Fruit fly (Drosophila melanogaster) whole organism, embryonic: Measurements from ENCODE around the gene Pex16.

Experiments
- Abd-B ChIP-seq: fragments of 200-800 bp; sonication (Bioruptor generic); optimal IDR thresholded peaks from 2 replicates; lab custom pipeline; 2018; ENCODE audit warnings: missing biosample characterization, mild to moderate bottlenecking, missing genetic modification characterization, moderate library complexity
- Aef1 ChIP-seq: fragments of 200-800 bp; sonication (Bioruptor generic); IDR thresholded peaks from 3 replicates; pipeline ENCODE4 v1.3.6; 2022; ENCODE audit warnings: missing biosample characterization, missing genetic modification characterization
- Atf6 ChIP-seq: fragments of 200-800 bp; sonication (Bioruptor generic); IDR thresholded peaks from 2 replicates; pipeline ENCODE4 v1.3.6; 2022; ENCODE audit warnings: missing biosample characterization, missing genetic modification characterization
- CG10209 ChIP-seq: fragments of 200-800 bp; sonication (Bioruptor generic); optimal IDR thresholded peaks from 3 replicates; lab custom pipeline; 2017; ENCODE audit warnings: missing biosample characterization, mild to moderate bottlenecking, missing genetic modification characterization, missing genetic modification reagents
- CG10462 ChIP-seq: fragments of 200-800 bp; sonication (Bioruptor generic); optimal IDR thresholded peaks from 2 replicates; lab custom pipeline; 2016; ENCODE audit warnings: missing biosample characterization, missing genetic modification characterization
- CG11247 ChIP-seq: fragments of 200-800 bp; sonication (Bioruptor generic); IDR thresholded peaks from 2 replicates; pipeline ENCODE4 v1.3.6; 2022; ENCODE audit warnings: missing biosample characterization, missing genetic modification characterization
- CG11696 ChIP-seq: fragments of 200-800 bp; sonication (Bioruptor generic); IDR thresholded peaks from 2 replicates; pipeline ENCODE4 v1.3.6; 2022; ENCODE audit warnings: missing biosample characterization, missing genetic modification characterization
- CG14050 ChIP-seq: fragments of 200-800 bp; sonication (Bioruptor generic); IDR thresholded peaks from 3 replicates; pipeline ENCODE4 v1.3.6; 2022; ENCODE audit warnings: missing biosample characterization, missing genetic modification characterization
- CG1602 ChIP-seq: fragments of 200-800 bp; sonication (Bioruptor generic); optimal IDR thresholded peaks from 3 replicates; lab custom pipeline; 2016; ENCODE audit warnings: missing biosample characterization, missing genetic modification characterization
- CG1603 ChIP-seq: fragments of 200-800 bp; sonication (Bioruptor generic); optimal IDR thresholded peaks from 2 replicates; lab custom pipeline; 2019; ENCODE audit warnings: missing biosample characterization, mild to moderate bottlenecking, missing genetic modification characterization, moderate library complexity
- CG2116 ChIP-seq: fragments of 200-800 bp; sonication (Bioruptor generic); optimal IDR thresholded peaks from 3 replicates; lab custom pipeline; 2018; ENCODE audit warnings: missing biosample characterization, mild to moderate bottlenecking, missing genetic modification characterization
- CG2199 ChIP-seq: fragments of 200-800 bp; sonication (Bioruptor generic); IDR thresholded peaks from 3 replicates; pipeline ENCODE4 v1.3.6; 2022; ENCODE audit warnings: missing biosample characterization, missing genetic modification characterization
- CG2875 ChIP-seq: fragments of 200-800 bp; sonication (Bioruptor generic); optimal IDR thresholded peaks from 2 replicates; lab custom pipeline; 2017; ENCODE audit warnings: missing biosample characterization, mild to moderate bottlenecking, missing genetic modification characterization, missing genetic modification reagents
- CG34224 ChIP-seq: fragments of 200-800 bp; sonication (Bioruptor generic); IDR thresholded peaks from 3 replicates; pipeline ENCODE4 v1.3.6; 2022; ENCODE audit warnings: missing biosample characterization, missing genetic modification characterization; ENCODE audit not compliant: partially characterized antibody
- CG42726 ChIP-seq: fragments of 200-800 bp; sonication (Bioruptor generic); IDR thresholded peaks from 2 replicates; pipeline ENCODE4 v1.3.6; 2022; ENCODE audit warnings: missing biosample characterization, missing genetic modification characterization; ENCODE audit not compliant: partially characterized antibody
- CG4282 ChIP-seq: fragments of 200-800 bp; sonication (Bioruptor generic); optimal IDR thresholded peaks from 2 replicates; lab custom pipeline; 2016; ENCODE audit warnings: missing biosample characterization, missing genetic modification characterization
- CG4360 ChIP-seq: fragments of 200-800 bp; sonication (Bioruptor generic); IDR thresholded peaks from 2 replicates; pipeline ENCODE4 v1.3.6; 2022; ENCODE audit warnings: missing biosample characterization, missing genetic modification characterization
- CG4820 ChIP-seq: fragments of 200-800 bp; sonication (Bioruptor generic); optimal IDR thresholded peaks from 3 replicates; lab custom pipeline; 2016; ENCODE audit warnings: missing biosample characterization, missing genetic modification characterization
- CG5953 ChIP-seq: fragments of 200-800 bp; sonication (Bioruptor generic); IDR thresholded peaks from 2 replicates; pipeline ENCODE4 v1.3.6; 2022; ENCODE audit warnings: missing biosample characterization, missing genetic modification characterization
- CG6689 ChIP-seq: fragments of 200-800 bp; sonication (Bioruptor generic); IDR thresholded peaks from 2 replicates; pipeline ENCODE4 v1.3.6; 2022; ENCODE audit warnings: missing biosample characterization, missing genetic modification characterization
- CG9727 ChIP-seq: fragments of 200-800 bp; sonication (Bioruptor generic); optimal IDR thresholded peaks from 3 replicates; lab custom pipeline; 2017; ENCODE audit warnings: missing biosample characterization, mild to moderate bottlenecking, missing genetic modification characterization
- Dad ChIP-seq: fragments of 200-800 bp; sonication (Bioruptor generic); optimal IDR thresholded peaks from 3 replicates; lab custom pipeline; 2016; ENCODE audit warnings: missing biosample characterization, missing genetic modification characterization
- Deaf1 ChIP-seq: fragments of 200-800 bp; optimal IDR thresholded peaks from 3 replicates; lab custom pipeline; 2019; ENCODE audit warnings: missing biosample characterization, mild to moderate bottlenecking, missing genetic modification characterization, moderate library complexity
- Dfd ChIP-seq, 2 experiments: fragments of >200 bp; optimal IDR thresholded peaks; 2 replicates each; lab custom pipeline; 2017; ENCODE audit warnings: missing biosample characterization in 2 of 2, missing genetic modification characterization in 2 of 2
- Dip2 ChIP-seq: fragments of 200-800 bp; sonication (Bioruptor generic); IDR thresholded peaks from 2 replicates; pipeline ENCODE4 v1.3.6; 2022; ENCODE audit warnings: missing biosample characterization, missing genetic modification characterization
- Ets65A ChIP-seq: fragments of 200-800 bp; sonication (Bioruptor generic); peaks from one replicate; lab custom pipeline; 2016; ENCODE audit warnings: missing biosample characterization, missing genetic modification characterization
- Hsf ChIP-seq: fragments of 200-800 bp; sonication (Bioruptor generic); optimal IDR thresholded peaks from 3 replicates; lab custom pipeline; 2016; ENCODE audit warnings: missing biosample characterization, missing genetic modification characterization
- MBD-R2 ChIP-seq: fragments of 200-800 bp; sonication (Bioruptor generic); IDR thresholded peaks from 2 replicates; pipeline ENCODE4 v1.3.6; 2022; ENCODE audit warnings: missing biosample characterization, missing genetic modification characterization
- Med ChIP-seq: fragments of 200-800 bp; sonication (Bioruptor generic); peaks from one replicate; lab custom pipeline; 2016; ENCODE audit warnings: missing biosample characterization, missing genetic modification characterization, mild to moderate bottlenecking, inconsistent platforms, moderate library complexity
- Scr ChIP-seq: fragments of 200-800 bp; sonication (Bioruptor generic); IDR thresholded peaks from 2 replicates; pipeline ENCODE4 v1.3.6; 2022; ENCODE audit warnings: missing biosample characterization, missing genetic modification characterization; ENCODE audit not compliant: partially characterized antibody
- Stat92E ChIP-seq, 3 experiments: fragments of >200 bp in 2 of 3; fragments of 200-800 bp in 1 of 3; sonication (Bioruptor generic) in 1 of 3; optimal IDR thresholded peaks; 2 replicates each; lab custom pipeline; 2017 to 2019; ENCODE audit warnings: missing biosample characterization in 3 of 3, missing genetic modification characterization in 3 of 3, mild to moderate bottlenecking in 1 of 3, moderate library complexity in 1 of 3
- al ChIP-seq: fragments of 200-800 bp; sonication (Bioruptor generic); IDR thresholded peaks from 2 replicates; pipeline ENCODE4 v1.3.6; 2022; ENCODE audit warnings: missing biosample characterization, missing genetic modification characterization
- ap ChIP-seq: fragments of 200-800 bp; sonication (Bioruptor generic); IDR thresholded peaks from 2 replicates; pipeline ENCODE4 v1.3.6; 2022; ENCODE audit warnings: missing biosample characterization, missing genetic modification characterization
- bigmax ChIP-seq: fragments of 200-800 bp; sonication (Bioruptor generic); optimal IDR thresholded peaks from 2 replicates; lab custom pipeline; 2018; ENCODE audit warnings: missing biosample characterization, mild to moderate bottlenecking, missing genetic modification characterization
- br ChIP-seq: fragments of >200 bp; optimal IDR thresholded peaks from 2 replicates; lab custom pipeline; 2017
- cato ChIP-seq: fragments of 200-800 bp; sonication (Bioruptor generic); optimal IDR thresholded peaks from 2 replicates; lab custom pipeline; 2016; ENCODE audit warnings: missing biosample characterization, missing genetic modification characterization, borderline replicate concordance
- da ChIP-seq: fragments of 200-800 bp; sonication (Bioruptor generic); optimal IDR thresholded peaks from 2 replicates; lab custom pipeline; 2016; ENCODE audit warnings: missing biosample characterization, missing genetic modification characterization
- dati ChIP-seq: fragments of 200-800 bp; sonication (Bioruptor generic); IDR thresholded peaks from 2 replicates; pipeline ENCODE4 v1.3.6; 2022; ENCODE audit warnings: missing biosample characterization, missing genetic modification characterization
- ems ChIP-seq: fragments of 200-800 bp; sonication (Bioruptor generic); optimal IDR thresholded peaks from 3 replicates; lab custom pipeline; 2016; ENCODE audit warnings: missing biosample characterization, missing genetic modification characterization
- eve ChIP-seq, 2 experiments: fragments of >200 bp; optimal IDR thresholded peaks; 2 replicates each; lab custom pipeline; 2017; ENCODE audit warnings: missing biosample characterization in 2 of 2, missing genetic modification characterization in 2 of 2
- fd64A ChIP-seq: fragments of 200-800 bp; sonication (Bioruptor generic); optimal IDR thresholded peaks from 3 replicates; lab custom pipeline; 2018; ENCODE audit warnings: missing biosample characterization, mild to moderate bottlenecking, missing genetic modification characterization
- ftz-f1 ChIP-seq: fragments of 200-800 bp; sonication (Bioruptor generic); optimal IDR thresholded peaks from 2 replicates; lab custom pipeline; 2016; ENCODE audit warnings: missing biosample characterization, missing genetic modification characterization
- mirr ChIP-seq: fragments of 200-800 bp; sonication (Bioruptor generic); optimal IDR thresholded peaks from 3 replicates; lab custom pipeline; 2018; ENCODE audit warnings: missing biosample characterization, mild to moderate bottlenecking, missing genetic modification characterization
- org-1 ChIP-seq: fragments of 200-800 bp; sonication (Bioruptor generic); optimal IDR thresholded peaks from 2 replicates; lab custom pipeline; 2017; ENCODE audit warnings: missing biosample characterization, missing genetic modification characterization
- p53 ChIP-seq: fragments of 200-800 bp; sonication (Bioruptor generic); optimal IDR thresholded peaks from 2 replicates; lab custom pipeline; 2016; ENCODE audit warnings: missing biosample characterization, missing genetic modification characterization
- salm ChIP-seq: fragments of 200-800 bp; sonication (Bioruptor generic); optimal IDR thresholded peaks from 2 replicates; lab custom pipeline; 2018; ENCODE audit warnings: missing biosample characterization, mild to moderate bottlenecking, missing genetic modification characterization
- sens ChIP-seq: fragments of 200-800 bp; sonication (Bioruptor generic); peaks from one replicate; lab custom pipeline; 2016; ENCODE audit warnings: missing biosample characterization, missing genetic modification characterization
- tgo ChIP-seq: fragments of 200-800 bp; sonication (Bioruptor generic); IDR thresholded peaks from 3 replicates; pipeline ENCODE4 v1.3.6; 2022; ENCODE audit warnings: missing biosample characterization, missing genetic modification characterization
- tll ChIP-seq, 2 experiments: fragments of 200-800 bp in 1 of 2; fragments of >200 bp in 1 of 2; sonication (Bioruptor generic) in 1 of 2; optimal IDR thresholded peaks; 2 replicates each; lab custom pipeline; 2017 to 2019; ENCODE audit warnings: missing biosample characterization in 2 of 2, missing genetic modification characterization in 2 of 2, mild to moderate bottlenecking in 1 of 2, moderate library complexity in 1 of 2
- tx ChIP-seq: fragments of 200-800 bp; sonication (Bioruptor generic); optimal IDR thresholded peaks from 2 replicates; lab custom pipeline; 2016; ENCODE audit warnings: missing biosample characterization, missing genetic modification characterization

The Pex16 gene

dm6 chr3L:20784812-20785671 lies 7.0 kb upstream of the Pex16 start:
- TF ChIP-seq sens (GFP tag; lab: Kevin White, UChicago) (peak; percentile 63), CG10462 (GFP tag; lab: Kevin White, UChicago) (no peak), CG5953 (GFP tag; lab: Robert Waterston, UW) (no peak), fd64A (GFP tag; lab: Kevin White, UChicago) (no peak), CG1603 (tag; lab: Kevin White, UChicago) (no peak), CG4360 (GFP tag; lab: Robert Waterston, UW) (peak; percentile 37; the same call in 1 of the 2 replicates), Abd-B (GFP tag; lab: Kevin White, UChicago) (peak; percentile 33), CG2116 (GFP tag; lab: Kevin White, UChicago) (peak; percentile 46), CG2199 (GFP tag; lab: Robert Waterston, UW) (peak; percentile 81; the same call in 2 of the 3 replicates), ap (GFP tag; lab: Robert Waterston, UW) (no peak), Stat92E (GFP tag; optimal IDR thresholded peaks at IDR 0.05; lab: Kevin White, UChicago) (peak in 1 of 3 experiments; percentile 61), tgo (no peak; the same call in 2 of the 3 replicates), cato (GFP tag; lab: Kevin White, UChicago) (no peak), p53 (GFP tag; lab: Kevin White, UChicago) (no peak), Deaf1 (peak; percentile 35), CG4820 (GFP tag; lab: Kevin White, UChicago) (no peak), Hsf (GFP tag; lab: Kevin White, UChicago) (peak; percentile 16), CG42726 (peak; percentile 53; the same call in 1 of the 2 replicates), CG34224 (peak; percentile 69), CG9727 (GFP tag; lab: Kevin White, UChicago) (peak; percentile 60), Dad (GFP tag; lab: Kevin White, UChicago) (no peak), MBD-R2 (GFP tag; lab: Robert Waterston, UW) (0 out of 2 replicates have a peak, but pooled peaks have one; percentile 35), mirr (GFP tag; lab: Kevin White, UChicago) (peak; percentile 75), dati (GFP tag; lab: Robert Waterston, UW) (no peak), CG11247 (GFP tag; lab: Robert Waterston, UW) (0 out of 2 replicates have a peak, but pooled peaks have one; percentile 15), al (GFP tag; lab: Robert Waterston, UW) (no peak), ftz-f1 (peak; percentile 80), salm (tag; lab: Kevin White, UChicago) (peak; percentile 10), org-1 (no peak), CG6689 (GFP tag; lab: Robert Waterston, UW) (no peak), CG10209 (peak; percentile 12), tll (GFP tag; optimal IDR thresholded peaks at IDR 0.05; lab: Kevin White, UChicago) (no peak), Scr (GFP tag; lab: Robert Waterston, UW) (peak; percentile 9; the same call in 1 of the 2 replicates), Dfd (GFP tag; optimal IDR thresholded peaks at IDR 0.05; lab: Kevin White, UChicago) (no peak), CG2875 (GFP tag; lab: Kevin White, UChicago) (no peak), bigmax (GFP tag; lab: Kevin White, UChicago) (peak; percentile 37), da (GFP tag; lab: Kevin White, UChicago) (no peak), Ets65A (GFP tag; lab: Kevin White, UChicago) (peak; percentile 26), Med (GFP tag; lab: Kevin White, UChicago) (peak; percentile 84), CG11696 (GFP tag; lab: Robert Waterston, UW) (0 out of 2 replicates have a peak, but pooled peaks have one; percentile 16), Atf6 (GFP tag; lab: Robert Waterston, UW) (peak; percentile 45; the same call in 1 of the 2 replicates), CG14050 (GFP tag; lab: Robert Waterston, UW) (no peak), Dip2 (GFP tag; lab: Robert Waterston, UW) (no peak), eve (GFP tag; optimal IDR thresholded peaks at IDR 0.05; lab: Kevin White, UChicago) (no peak), tx (GFP tag; lab: Kevin White, UChicago) (no peak), ems (GFP tag; lab: Kevin White, UChicago) (peak; percentile 19), br (no peak), CG4282 (GFP tag; lab: Kevin White, UChicago) (no peak), Aef1 (no peak), CG1602 (no peak)
